Fruit fly (Drosophila melanogaster): ENCODE data around the gene CycJ.

Gene CycJ

dm6 chr3L:3427037-3427436, 39.2 kb upstream of the CycJ start (continued):
- no peak for TF ChIP-seq crc (GFP tag; optimal IDR thresholded peaks at IDR 0.05)
- TF ChIP-seq nerfin-1 (tag; optimal IDR thresholded peaks at IDR 0.05), result peak; percentile 2
- TF ChIP-seq dati (GFP tag; IDR thresholded peaks at IDR 0.05), result no peak
- TF ChIP-seq mld (GFP tag; IDR thresholded peaks at IDR 0.05; ENCODE audit: partially characterized antibody), result no peak
- TF ChIP-seq CG18619 (GFP tag; optimal IDR thresholded peaks at IDR 0.05), result no peak
- 0 out of 3 replicates have a peak, but pooled peaks have one; percentile 8 for TF ChIP-seq row (GFP tag; IDR thresholded peaks at IDR 0.05)
- 0 out of 4 replicates have a peak, but pooled peaks have one; percentile 67 for TF ChIP-seq chinmo (GFP tag; IDR thresholded peaks at IDR 0.05; ENCODE audit: partially characterized antibody)
- no peak for TF ChIP-seq CG42726 (GFP tag; IDR thresholded peaks at IDR 0.05; ENCODE audit: partially characterized antibody)
- TF ChIP-seq Dp (GFP tag; optimal IDR thresholded peaks at IDR 0.05), result no peak
- no peak for TF ChIP-seq luna (GFP tag; optimal IDR thresholded peaks at IDR 0.05)
- TF ChIP-seq Adf1 (GFP tag; IDR thresholded peaks at IDR 0.05), result peak; percentile 6; the same call in 1 of the 2 replicates
- TF ChIP-seq nmo (GFP tag; optimal IDR thresholded peaks at IDR 0.05), result no peak
- no peak for TF ChIP-seq caup (GFP tag; optimal IDR thresholded peaks at IDR 0.05; ENCODE audit: severe bottlenecking)
- no peak for TF ChIP-seq org-1 (GFP tag; optimal IDR thresholded peaks at IDR 0.05)
- no peak for TF ChIP-seq CG4328 (GFP tag; optimal IDR thresholded peaks at IDR 0.05)
- no peak for TF ChIP-seq CG6254 (GFP tag; optimal IDR thresholded peaks at IDR 0.05)
- TF ChIP-seq onecut (GFP tag; IDR thresholded peaks at IDR 0.05), result peak; percentile 81; the same call in 1 of the 2 replicates
- TF ChIP-seq shn (GFP tag; optimal IDR thresholded peaks at IDR 0.05), result no peak
- TF ChIP-seq ewg (GFP tag; optimal IDR thresholded peaks at IDR 0.05), result peak; percentile 67
- TF ChIP-seq CG10543 (GFP tag; optimal IDR thresholded peaks at IDR 0.05), result no peak
- no peak for TF ChIP-seq CG8478 (optimal IDR thresholded peaks at IDR 0.05)
- TF ChIP-seq CG2712 (tag; optimal IDR thresholded peaks at IDR 0.05), result no peak
- TF ChIP-seq sob (GFP tag; IDR thresholded peaks at IDR 0.05), result 0 out of 2 replicates have a peak, but pooled peaks have one; percentile 11
- TF ChIP-seq vvl (GFP tag; IDR thresholded peaks at IDR 0.05), result no peak
- TF ChIP-seq E2f2 (GFP tag; IDR thresholded peaks at IDR 0.05), result no peak
- TF ChIP-seq CG11456 (GFP tag; IDR thresholded peaks at IDR 0.05), result 0 out of 3 replicates have a peak, but pooled peaks have one; percentile 41
- TF ChIP-seq dysf (GFP tag; IDR thresholded peaks at IDR 0.05), result 0 out of 3 replicates have a peak, but pooled peaks have one; percentile 12
- no peak for TF ChIP-seq scrt (GFP tag; optimal IDR thresholded peaks at IDR 0.05)
- TF ChIP-seq gcm2 (GFP tag; optimal IDR thresholded peaks at IDR 0.05), result no peak
- no peak for TF ChIP-seq lov (optimal IDR thresholded peaks at IDR 0.05)
- no peak for TF ChIP-seq lov (GFP tag; IDR thresholded peaks at IDR 0.05)
- TF ChIP-seq vnd (GFP tag; IDR thresholded peaks at IDR 0.05; ENCODE audit: partially characterized antibody), result 0 out of 3 replicates have a peak, but pooled peaks have one; percentile 10
- TF ChIP-seq CG11093 (GFP tag; IDR thresholded peaks at IDR 0.05), result no peak
- no peak for TF ChIP-seq CG3281 (GFP tag; optimal IDR thresholded peaks at IDR 0.05)
- TF ChIP-seq Atf-2 (GFP tag; optimal IDR thresholded peaks at IDR 0.05), result no peak

dm6 chr3L:3431061-3431648, 35.1 kb upstream of the CycJ start:
- no peak for TF ChIP-seq Dfd (GFP tag; optimal IDR thresholded peaks at IDR 0.05)
- 0 out of 4 replicates have a peak, but pooled peaks have one; percentile 19 for TF ChIP-seq chinmo (GFP tag; IDR thresholded peaks at IDR 0.05; ENCODE audit: partially characterized antibody)
- TF ChIP-seq onecut (GFP tag; IDR thresholded peaks at IDR 0.05), result peak; percentile 53
- 0 out of 3 replicates have a peak, but pooled peaks have one; percentile 14 for TF ChIP-seq z (GFP tag; IDR thresholded peaks at IDR 0.05)
- TF ChIP-seq BtbVII (GFP tag; optimal IDR thresholded peaks at IDR 0.05), result peak; percentile 70
- peak; percentile 92 for TF ChIP-seq lab (GFP tag; optimal IDR thresholded peaks at IDR 0.05)
- TF ChIP-seq mirr (GFP tag; optimal IDR thresholded peaks at IDR 0.05), result peak; percentile 59
- TF ChIP-seq CG18599 (GFP tag; optimal IDR thresholded peaks at IDR 0.05), result peak; percentile 38
- peak; percentile 33 for TF ChIP-seq CG5180 (GFP tag; optimal IDR thresholded peaks at IDR 0.05)
- peak; percentile 50 for TF ChIP-seq crol (GFP tag; IDR thresholded peaks at IDR 0.05)
- peak; percentile 29 for TF ChIP-seq Hey (tag; optimal IDR thresholded peaks at IDR 0.05)
- 0 out of 2 replicates have a peak, but pooled peaks have one; percentile 7 for TF ChIP-seq Ptx1 (GFP tag; IDR thresholded peaks at IDR 0.05)
- TF ChIP-seq repo (GFP tag; optimal IDR thresholded peaks at IDR 0.05), result no peak
- TF ChIP-seq exex (tag; optimal IDR thresholded peaks at IDR 0.05), result peak; percentile 84
- TF ChIP-seq Lim3 (GFP tag; IDR thresholded peaks at IDR 0.05), result no peak
- 0 out of 2 replicates have a peak, but pooled peaks have one; percentile 6 for TF ChIP-seq vvl (GFP tag; IDR thresholded peaks at IDR 0.05)
- no peak for TF ChIP-seq Atf3 (GFP tag; optimal IDR thresholded peaks at IDR 0.05)
- peak; percentile 19 for TF ChIP-seq grn (GFP tag; optimal IDR thresholded peaks at IDR 0.05)
- peak; percentile 37 for TF ChIP-seq sug (tag; optimal IDR thresholded peaks at IDR 0.05)
